Fruit fly (Drosophila melanogaster): ENCODE results near the gene ema.
A peak's percentile ranks its signal among the peaks of the same experiment; 100 is the strongest.

ema gene

DNA sequence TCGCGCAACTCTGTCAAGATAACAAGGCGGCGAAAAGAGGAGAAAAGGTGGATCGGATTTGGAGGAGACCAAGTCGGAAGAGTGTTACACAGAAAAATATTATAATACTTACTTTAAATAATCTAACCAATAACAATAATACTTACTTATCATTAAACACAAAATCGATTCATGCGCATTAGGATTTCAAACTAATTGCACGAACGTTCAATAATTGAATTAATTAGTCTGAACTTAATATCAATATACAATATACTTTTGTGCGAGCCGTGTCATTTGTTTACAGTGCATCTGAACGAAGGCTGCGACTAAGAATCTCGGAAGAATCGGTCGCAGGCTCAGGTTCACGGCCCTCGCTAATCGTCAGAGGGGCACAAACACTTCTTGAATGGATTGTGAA is 46.0 kb downstream of the ema start:
- TF ChIP-seq CG11762 (GFP tag; optimal IDR thresholded peaks at IDR 0.05; ENCODE audit: insufficient read depth) (no peak), CG10631 (GFP tag; optimal IDR thresholded peaks at IDR 0.05) (no peak), svp (GFP tag) (peak; percentile 61), net (GFP tag; optimal IDR thresholded peaks at IDR 0.05) (no peak), Ets96B (tag; optimal IDR thresholded peaks at IDR 0.05) (no peak), Hr39 (GFP tag; optimal IDR thresholded peaks at IDR 0.05) (no peak), lz (GFP tag; optimal IDR thresholded peaks at IDR 0.05) (peak; percentile 4), CG31627 (GFP tag; optimal IDR thresholded peaks at IDR 0.05) (no peak), CG6163 (GFP tag; IDR thresholded peaks at IDR 0.05) (no peak), CG8319 (GFP tag; optimal IDR thresholded peaks at IDR 0.05) (no peak), esn (GFP tag; optimal IDR thresholded peaks at IDR 0.05) (no peak), CG3919 (GFP tag; optimal IDR thresholded peaks at IDR 0.05) (no peak), topi (GFP tag; optimal IDR thresholded peaks at IDR 0.05) (no peak), Smox (GFP tag; optimal IDR thresholded peaks at IDR 0.05) (peak; percentile 34), CG10669 (GFP tag; optimal IDR thresholded peaks at IDR 0.05) (no peak), CG32006 (GFP tag; optimal IDR thresholded peaks at IDR 0.05) (no peak), Met (GFP tag; optimal IDR thresholded peaks at IDR 0.05) (peak; percentile 41), Sox15 (GFP tag; optimal IDR thresholded peaks at IDR 0.05) (no peak), Hr38 (GFP tag; optimal IDR thresholded peaks at IDR 0.05) (no peak), CG7368 (GFP tag; optimal IDR thresholded peaks at IDR 0.05) (no peak), CG11902 (GFP tag; optimal IDR thresholded peaks at IDR 0.05) (no peak), vri (GFP tag; optimal IDR thresholded peaks at IDR 0.05) (peak; percentile 35)

DNA sequence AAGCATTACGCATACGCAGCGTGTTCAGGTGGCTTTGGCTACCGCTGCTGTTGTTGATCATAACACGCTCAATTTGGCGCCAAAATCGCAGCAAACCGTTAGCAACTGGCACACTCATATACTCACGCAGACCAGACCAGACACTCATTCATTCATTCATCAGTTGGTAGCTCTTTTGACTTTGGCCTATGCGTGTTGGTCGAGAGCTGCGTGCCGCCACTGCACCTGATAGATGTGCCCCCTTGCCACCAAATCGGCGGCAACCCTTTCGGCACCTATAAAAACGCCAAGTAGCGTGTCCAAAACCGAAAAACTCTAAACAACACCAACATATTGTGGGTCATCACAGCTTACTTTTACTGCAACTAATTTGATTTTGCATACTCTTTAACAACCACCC is 46.9 kb downstream of the ema start:
- TF ChIP-seq Sox102F (GFP tag; optimal IDR thresholded peaks at IDR 0.05) (no peak), ss (GFP tag; optimal IDR thresholded peaks at IDR 0.05) (peak; percentile 44 to 97), CG10669 (GFP tag; optimal IDR thresholded peaks at IDR 0.05) (no peak), Ets21C (GFP tag; optimal IDR thresholded peaks at IDR 0.05) (no peak)

dm6 chr3R:16389117-16389516 is 52.3 kb downstream of the ema start:
- TF ChIP-seq Sox15 (GFP tag; optimal IDR thresholded peaks at IDR 0.05) (no peak), CG6792 (GFP tag; optimal IDR thresholded peaks at IDR 0.05) (no peak), fd59A (GFP tag; optimal IDR thresholded peaks at IDR 0.05) (no peak), Eip78C (GFP tag) (no peak), eg (GFP tag; IDR thresholded peaks at IDR 0.05) (no peak), dsx (GFP tag; optimal IDR thresholded peaks at IDR 0.05; ENCODE audit: poor library complexity, severe bottlenecking) (no peak), lz (GFP tag; optimal IDR thresholded peaks at IDR 0.05) (no peak), CG7368 (GFP tag; optimal IDR thresholded peaks at IDR 0.05) (no peak)

- peak; percentile 17 to 94 for TF ChIP-seq ss (GFP tag; optimal IDR thresholded peaks at IDR 0.05)
- TF ChIP-seq CG7368 (GFP tag; optimal IDR thresholded peaks at IDR 0.05), result no peak
- TF ChIP-seq fd85E (GFP tag; optimal IDR thresholded peaks at IDR 0.05), result no peak
- no peak for TF ChIP-seq spab (GFP tag; optimal IDR thresholded peaks at IDR 0.05)
- peak; percentile 17 for TF ChIP-seq dsx (GFP tag; optimal IDR thresholded peaks at IDR 0.05; ENCODE audit: poor library complexity, severe bottlenecking)
- TF ChIP-seq dac (GFP tag; optimal IDR thresholded peaks at IDR 0.05), result no peak
- no peak for TF ChIP-seq CG11902 (GFP tag; optimal IDR thresholded peaks at IDR 0.05)
- TF ChIP-seq CG4318 (GFP tag; optimal IDR thresholded peaks at IDR 0.05), result no peak
- TF ChIP-seq achi (GFP tag; optimal IDR thresholded peaks at IDR 0.05), result no peak
- no peak for TF ChIP-seq acj6 (GFP tag; optimal IDR thresholded peaks at IDR 0.05)
- no peak for TF ChIP-seq CG6854 (GFP tag; optimal IDR thresholded peaks at IDR 0.05)
- TF ChIP-seq CG6808 (GFP tag; optimal IDR thresholded peaks at IDR 0.05), result no peak
- TF ChIP-seq Blimp-1 (GFP tag; optimal IDR thresholded peaks at IDR 0.05), result no peak
- TF ChIP-seq Hr4 (GFP tag; optimal IDR thresholded peaks at IDR 0.05), result no peak
Observed at dm6 chr3R:16387039-16387438, 54.4 kb downstream of the ema start.

All from whole organism, prepupa.